Worm (Caenorhabditis elegans) whole organism, L1 larva: Measurements from ENCODE around the gene F13H6.5.

Source experiments
- C16A3.4 ChIP-seq: fragments of 150-350 bp; optimal IDR thresholded peaks from 2 replicates; lab custom pipeline; 2014; ENCODE audit warnings: missing biosample characterization, missing genetic modification characterization
- Y116A8C.19 ChIP-seq: sonication (generic microtip); optimal IDR thresholded peaks from 2 replicates; lab custom pipeline; 2016; ENCODE audit warnings: missing compliant biosample characterization, missing genetic modification characterization, borderline replicate concordance
- aha-1 ChIP-seq: fragments of 150-350 bp; optimal IDR thresholded peaks from 2 replicates; lab custom pipeline; 2014; ENCODE audit warnings: missing biosample characterization, missing genetic modification characterization
- ceh-82 ChIP-seq, 3 experiments: fragments of 150-350 bp in 1 of 3; sonication (generic microtip) in 2 of 3; optimal IDR thresholded peaks; 2 replicates each; lab custom pipeline; 2014 to 2017; ENCODE audit warnings: missing biosample characterization in 3 of 3, missing genetic modification characterization in 3 of 3
- ceh-88 ChIP-seq: fragments of 200-800 bp; sonication (Bioruptor generic); IDR thresholded peaks from 2 replicates; pipeline ENCODE4 v1.3.6; 2022; ENCODE audit warnings: missing genetic modification characterization, missing compliant biosample characterization
- efl-1 ChIP-seq, 4 experiments: fragments of 150-350 bp; optimal IDR thresholded peaks in 3 of 4; peaks in 1 of 4; 1 replicate in 1 of 4; 2 replicates in 3 of 4; lab custom pipeline; 2014; ENCODE audit warnings: missing biosample characterization in 2 of 4, missing genetic modification characterization in 2 of 4, missing genetic modification reagents in 2 of 4
- efl-3 ChIP-seq: fragments of 200-800 bp; sonication (Bioruptor generic); optimal IDR thresholded peaks from 2 replicates; lab custom pipeline; 2018; ENCODE audit warnings: mild to moderate bottlenecking, missing genetic modification characterization, missing compliant biosample characterization
- elt-3 ChIP-seq, 6 experiments: fragments of 150-350 bp in 1 of 6; sonication (generic microtip); optimal IDR thresholded peaks; 2 replicates each; lab custom pipeline; 2017 to 2018; ENCODE audit warnings: missing biosample characterization in 6 of 6, missing genetic modification characterization in 6 of 6, inconsistent platforms in 1 of 6
- ets-5 ChIP-seq: fragments of 200-800 bp; sonication (Bioruptor generic); IDR thresholded peaks from 2 replicates; pipeline ENCODE4 v1.3.6; 2022; ENCODE audit warnings: missing genetic modification characterization, missing compliant biosample characterization
- fkh-10 ChIP-seq: sonication (generic microtip); optimal IDR thresholded peaks from 2 replicates; lab custom pipeline; 2017; ENCODE audit warnings: missing biosample characterization, missing genetic modification reagents, missing genetic modification characterization
- fkh-8 ChIP-seq: sonication (generic microtip); optimal IDR thresholded peaks from 2 replicates; lab custom pipeline; 2016; ENCODE audit warnings: mild to moderate bottlenecking, missing genetic modification characterization, missing compliant biosample characterization
- fos-1 ChIP-seq: fragments of 150-350 bp; optimal IDR thresholded peaks from 2 replicates; lab custom pipeline; 2014; ENCODE audit warnings: missing biosample characterization, missing genetic modification characterization
- grh-1 ChIP-seq: fragments of 200-800 bp; sonication (Bioruptor generic); IDR thresholded peaks from 2 replicates; pipeline ENCODE4 v1.3.6; 2022; ENCODE audit warnings: missing genetic modification reagents, missing genetic modification characterization, missing compliant biosample characterization
- lin-13 ChIP-seq: fragments of 150-350 bp; optimal IDR thresholded peaks from 2 replicates; lab custom pipeline; 2014; ENCODE audit warnings: missing biosample characterization, missing genetic modification reagents, missing genetic modification characterization
- lin-14 ChIP-seq: fragments of 200-800 bp; sonication (Bioruptor generic); optimal IDR thresholded peaks from 2 replicates; lab custom pipeline; 2018; ENCODE audit warnings: mild to moderate bottlenecking, missing genetic modification characterization, moderate library complexity, missing compliant biosample characterization
- lin-39 ChIP-seq: fragments of 150-350 bp; optimal IDR thresholded peaks from 2 replicates; lab custom pipeline; 2014; ENCODE audit warnings: missing biosample characterization, missing genetic modification reagents, missing genetic modification characterization
- lir-3 ChIP-seq: sonication (generic microtip); optimal IDR thresholded peaks from 2 replicates; lab custom pipeline; 2016; ENCODE audit warnings: mild to moderate bottlenecking, missing genetic modification characterization, moderate library complexity, missing compliant biosample characterization; ENCODE audit not compliant: poor library complexity
- lsy-2 ChIP-seq, 2 experiments: fragments of 150-350 bp; optimal IDR thresholded peaks; 2 replicates each; lab custom pipeline; 2014; ENCODE audit warnings: missing biosample characterization in 2 of 2, missing genetic modification characterization in 2 of 2
- mdl-1 ChIP-seq, 2 experiments: fragments of 150-350 bp; optimal IDR thresholded peaks; 2 replicates each; lab custom pipeline; 2014 to 2017; ENCODE audit warnings: missing biosample characterization in 2 of 2, missing genetic modification characterization in 2 of 2, inconsistent platforms in 1 of 2
- mef-2 ChIP-seq: fragments of 150-350 bp; optimal IDR thresholded peaks from 2 replicates; lab custom pipeline; 2014; ENCODE audit warnings: missing biosample characterization, missing genetic modification characterization
- nhr-12 ChIP-seq: sonication (generic microtip); optimal IDR thresholded peaks from 2 replicates; lab custom pipeline; 2017; ENCODE audit warnings: missing biosample characterization, missing genetic modification characterization
- nhr-237 ChIP-seq: fragments of 150-350 bp; optimal IDR thresholded peaks from 2 replicates; lab custom pipeline; 2014; ENCODE audit warnings: missing biosample characterization, missing genetic modification characterization
- nhr-28 ChIP-seq: fragments of 150-350 bp; optimal IDR thresholded peaks from 2 replicates; lab custom pipeline; 2014; ENCODE audit warnings: missing biosample characterization, missing genetic modification characterization
- nhr-47 ChIP-seq: sonication (generic microtip); optimal IDR thresholded peaks from 2 replicates; lab custom pipeline; 2016; ENCODE audit warnings: mild to moderate bottlenecking, missing genetic modification characterization, moderate library complexity, missing compliant biosample characterization
- nhr-71 ChIP-seq: sonication (generic microtip); optimal IDR thresholded peaks from 2 replicates; lab custom pipeline; 2016; ENCODE audit warnings: mild to moderate bottlenecking, missing genetic modification characterization, moderate library complexity, missing compliant biosample characterization
- nhr-76 ChIP-seq: sonication (generic microtip); optimal IDR thresholded peaks from 2 replicates; lab custom pipeline; 2017; ENCODE audit warnings: missing biosample characterization, missing genetic modification characterization
- nhr-85 ChIP-seq: sonication (generic microtip); peaks from one replicate; lab custom pipeline; 2016; ENCODE audit warnings: missing genetic modification characterization, inconsistent platforms, missing compliant biosample characterization
- pag-3 ChIP-seq: sonication (generic microtip); optimal IDR thresholded peaks from 2 replicates; lab custom pipeline; 2017; ENCODE audit warnings: missing genetic modification characterization, mild to moderate bottlenecking, missing compliant biosample characterization, antibody characterized with exemption, borderline replicate concordance; ENCODE audit not compliant: insufficient read depth
- skn-1 ChIP-seq: fragments of 150-350 bp; optimal IDR thresholded peaks from 2 replicates; lab custom pipeline; 2014; ENCODE audit warnings: missing biosample characterization, missing genetic modification characterization
- snpc-4 ChIP-seq: fragments of 150-350 bp; optimal IDR thresholded peaks from 2 replicates; lab custom pipeline; 2014; ENCODE audit warnings: missing biosample characterization, missing genetic modification characterization
- snu-23 ChIP-seq: sonication (generic microtip); optimal IDR thresholded peaks from 2 replicates; lab custom pipeline; 2016; ENCODE audit warnings: missing genetic modification characterization, missing compliant biosample characterization
- sox-4 ChIP-seq: sonication (generic microtip); optimal IDR thresholded peaks from 2 replicates; lab custom pipeline; 2016; ENCODE audit warnings: missing genetic modification characterization, missing compliant biosample characterization
- swsn-7 ChIP-seq: sonication (generic microtip); optimal IDR thresholded peaks from 2 replicates; lab custom pipeline; 2016; ENCODE audit warnings: missing genetic modification characterization, missing compliant biosample characterization
- tbx-2 ChIP-seq: sonication (generic microtip); optimal IDR thresholded peaks from 2 replicates; lab custom pipeline; 2016; ENCODE audit warnings: missing genetic modification characterization, missing compliant biosample characterization
- unc-30 ChIP-seq: sonication (generic microtip); optimal IDR thresholded peaks from 2 replicates; lab custom pipeline; 2017; ENCODE audit warnings: missing biosample characterization, missing genetic modification characterization
- unc-62 ChIP-seq: fragments of 150-350 bp; optimal IDR thresholded peaks from 2 replicates; lab custom pipeline; 2014; ENCODE audit warnings: missing biosample characterization, missing genetic modification reagents, missing genetic modification characterization
- xbp-1 ChIP-seq: sonication (generic microtip); optimal IDR thresholded peaks from 2 replicates; lab custom pipeline; 2016; ENCODE audit warnings: missing genetic modification characterization, missing compliant biosample characterization
- zag-1 ChIP-seq: fragments of 150-350 bp; optimal IDR thresholded peaks from 2 replicates; lab custom pipeline; 2014; ENCODE audit warnings: missing biosample characterization, missing genetic modification characterization

The F13H6.5 gene

DNA sequence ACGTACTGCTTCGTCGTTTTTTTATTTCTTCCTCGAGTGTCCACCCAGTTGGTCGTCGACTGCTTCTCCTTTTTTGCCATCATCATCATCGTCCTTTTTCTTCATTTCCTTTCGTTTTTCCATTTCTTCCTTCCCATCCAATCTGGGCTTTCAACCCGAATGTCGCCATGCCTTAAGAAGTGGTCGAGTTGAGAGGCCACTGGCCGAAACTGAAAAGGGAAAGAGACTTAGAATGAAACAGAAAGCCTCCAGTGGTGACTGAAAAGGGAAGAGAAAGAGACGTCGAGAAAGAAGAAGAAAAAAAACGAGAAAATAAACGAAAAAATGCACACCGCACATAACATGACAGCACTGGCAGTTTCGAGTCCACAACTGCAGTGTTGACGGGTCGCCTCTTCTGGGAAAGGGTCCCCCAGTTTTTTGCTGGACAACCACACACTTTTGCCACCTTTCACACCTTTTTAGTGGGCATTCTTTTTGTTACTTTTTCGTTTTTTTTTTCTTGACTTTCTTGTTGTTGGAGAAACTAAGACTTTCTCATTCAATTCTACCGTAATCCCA is 33.6 kb downstream of the F13H6.5 start:
- TF ChIP-seq ets-5 (GFP tag; lab: Robert Waterston, UW) = no peak
- no peak for TF ChIP-seq unc-62
- TF ChIP-seq tbx-2 (tag; lab: Kevin White, UChicago) = peak; percentile 9
- peak in 1 of 2 experiments; percentile 33 for TF ChIP-seq lsy-2 (tag; optimal IDR thresholded peaks at IDR 0.05; lab: Kevin White, UChicago)
- peak; percentile 1 for TF ChIP-seq fkh-8 (tag; lab: Kevin White, UChicago)
- no peak for TF ChIP-seq efl-1 (optimal IDR thresholded peaks at IDR 0.05; lab: Kevin White, UChicago)
- TF ChIP-seq efl-1 (GFP tag; optimal IDR thresholded peaks at IDR 0.05 in 1 of 2; lab: Kevin White, UChicago) = peak in 1 of 2 experiments; percentile 83
- TF ChIP-seq C16A3.4 (tag; lab: Kevin White, UChicago) = no peak
- TF ChIP-seq lin-14 (GFP tag; lab: Kevin White, UChicago) = peak; percentile 89
- TF ChIP-seq ceh-82 (tag; optimal IDR thresholded peaks at IDR 0.05; lab: Kevin White, UChicago) = peak in 1 of 3 experiments; percentile 38
- no peak for TF ChIP-seq nhr-85 (tag; lab: Kevin White, UChicago)
- TF ChIP-seq snu-23 (GFP tag; lab: Kevin White, UChicago) = peak; percentile 15
- TF ChIP-seq grh-1 (GFP tag; lab: Robert Waterston, UW) = no peak
- TF ChIP-seq nhr-71 (tag; lab: Kevin White, UChicago) = peak; percentile 43
- peak; percentile 29 for TF ChIP-seq nhr-47 (tag; lab: Kevin White, UChicago)
- peak; percentile 49 for TF ChIP-seq fkh-10 (GFP tag; lab: Kevin White, UChicago)
- no peak for TF ChIP-seq lin-39 (tag; lab: Kevin White, UChicago)

DNA sequence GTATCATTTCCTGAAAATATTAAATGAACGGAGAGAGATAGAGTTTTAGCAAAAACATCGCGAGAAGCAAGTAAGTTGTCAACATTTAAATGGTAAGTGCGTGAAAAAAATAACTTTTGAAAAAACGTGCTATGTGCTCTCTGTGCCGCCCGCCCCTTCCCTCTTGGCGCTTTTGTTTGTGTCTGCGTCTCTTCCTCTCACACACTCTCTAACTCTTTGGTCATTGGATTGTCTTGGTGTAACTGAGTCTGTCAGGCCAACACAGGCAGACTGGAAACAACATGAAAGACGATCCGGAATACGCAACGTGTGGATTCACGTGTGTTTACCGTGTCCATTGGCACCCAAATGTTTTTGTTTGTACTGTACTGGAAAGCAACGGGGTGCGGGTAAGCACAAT is 38.6 kb downstream of the F13H6.5 start, which contains the start of gene T28C12.6:
T28C12.6 (minus strand) TSS at position 12 of the 400 bp plus-strand sequence.
- TF ChIP-seq skn-1 (no peak), efl-1 (optimal IDR thresholded peaks at IDR 0.05; lab: Kevin White, UChicago) (no peak), efl-1 (GFP tag; optimal IDR thresholded peaks at IDR 0.05 in 1 of 2; lab: Kevin White, UChicago) (peak in 1 of 2 experiments; percentile 87)

DNA sequence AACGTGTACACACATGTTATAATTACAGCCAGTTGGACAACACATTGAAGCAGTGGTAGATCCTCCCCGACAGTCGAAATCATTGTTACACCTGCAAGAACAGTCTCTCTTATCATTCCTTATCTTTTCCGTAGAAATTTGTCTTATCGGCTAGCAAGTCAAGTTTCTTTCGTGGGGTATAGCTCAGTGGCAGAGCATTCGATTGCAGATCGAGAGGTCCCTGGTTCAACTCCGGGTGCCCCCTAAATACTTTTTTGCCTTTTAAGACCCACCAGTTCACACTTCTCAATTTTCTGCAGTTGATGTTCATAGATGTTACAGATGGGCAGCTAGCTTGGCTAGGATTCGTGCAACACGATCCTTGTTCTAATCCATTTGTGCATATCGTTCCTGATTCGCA is 39.5 kb downstream of the F13H6.5 start:
- TF ChIP-seq snpc-4 (tag; lab: Kevin White, UChicago) (no peak), pag-3 (tag; lab: Kevin White, UChicago) (no peak), skn-1 (no peak), mef-2 (tag; lab: Kevin White, UChicago) (no peak), nhr-237 (tag; lab: Kevin White, UChicago) (no peak), lir-3 (tag; lab: Kevin White, UChicago) (no peak), mdl-1 (tag; optimal IDR thresholded peaks at IDR 0.05; lab: Kevin White, UChicago) (no peak), elt-3 (tag; optimal IDR thresholded peaks at IDR 0.05; lab: Kevin White, UChicago) (no peak), efl-3 (no peak), nhr-28 (tag; lab: Kevin White, UChicago) (no peak), sox-4 (tag; lab: Kevin White, UChicago) (no peak), ceh-88 (GFP tag; lab: Robert Waterston, UW) (no peak)

DNA sequence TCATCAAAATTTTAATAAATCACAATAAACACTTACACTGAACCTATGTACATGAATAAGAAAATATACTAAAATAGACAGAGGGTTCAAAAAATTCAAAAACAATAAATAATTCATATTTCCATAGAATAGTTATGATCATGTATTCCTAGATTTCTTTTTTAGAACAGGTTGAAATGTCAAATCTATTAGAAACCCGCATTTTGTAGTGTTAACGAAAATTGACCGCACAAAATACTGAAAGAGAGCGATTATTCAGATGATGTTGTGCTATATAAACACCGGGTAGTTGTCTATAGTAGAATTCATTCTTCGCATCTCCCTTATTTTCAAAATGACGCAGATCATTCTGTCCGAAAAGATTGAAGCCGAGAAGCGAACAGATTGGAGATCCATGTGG is 43.1 kb downstream of the F13H6.5 start, which contains the start of gene T28C12.1:
T28C12.1 (plus strand) TSS at position 301 of the 400 bp plus-strand sequence.
- no peak for TF ChIP-seq nhr-12 (tag; lab: Kevin White, UChicago)

DNA sequence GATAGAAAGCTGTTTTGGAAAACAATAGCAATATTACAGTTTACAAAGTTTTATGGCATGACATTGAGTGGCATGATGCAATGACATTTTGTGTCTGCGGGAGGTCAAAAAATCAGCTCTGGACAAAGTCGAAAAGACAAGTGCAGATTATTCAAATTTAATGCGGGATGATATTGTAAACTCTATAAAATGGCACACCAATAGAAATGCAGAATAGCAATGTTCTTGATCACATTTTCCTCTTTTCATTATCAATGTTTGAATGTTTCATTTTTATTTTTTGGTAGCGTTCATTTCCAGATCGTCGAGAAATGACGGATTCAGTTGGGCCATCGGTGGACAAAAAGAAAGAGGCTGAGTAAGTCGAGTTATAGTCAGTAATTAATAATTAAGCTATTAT is 45.8 kb downstream of the F13H6.5 start, which contains the start of gene T28C12.2:
T28C12.2 (plus strand) TSS at position 301 of the 400 bp plus-strand sequence.
- TF ChIP-seq efl-1 (optimal IDR thresholded peaks at IDR 0.05; lab: Kevin White, UChicago) (no peak), efl-1 (GFP tag; optimal IDR thresholded peaks at IDR 0.05 in 1 of 2; lab: Kevin White, UChicago) (no peak), aha-1 (no peak), nhr-76 (tag; lab: Kevin White, UChicago) (no peak), mef-2 (tag; lab: Kevin White, UChicago) (no peak), unc-30 (tag; lab: Kevin White, UChicago) (no peak), Y116A8C.19 (no peak), xbp-1 (tag; lab: Kevin White, UChicago) (no peak), skn-1 (no peak), swsn-7 (tag; lab: Kevin White, UChicago) (no peak), efl-3 (no peak), lin-13 (no peak), fos-1 (tag; lab: Kevin White, UChicago) (no peak), sox-4 (tag; lab: Kevin White, UChicago) (no peak), zag-1 (tag; lab: Kevin White, UChicago) (no peak)
